Worm (Caenorhabditis elegans) whole organism, early embryonic: ENCODE results near the gene T10D4.6.

Source experiments
- F13C5.2 ChIP-seq: sonication (generic microtip); optimal IDR thresholded peaks from 2 replicates; lab custom pipeline; 2017; ENCODE audit warnings: mild to moderate bottlenecking, missing genetic modification characterization, inconsistent platforms, missing compliant biosample characterization
- aly-1 ChIP-seq: sonication (generic microtip); optimal IDR thresholded peaks from 2 replicates; lab custom pipeline; 2016; ENCODE audit warnings: missing genetic modification characterization, missing compliant biosample characterization
- ama-1 ChIP-seq: fragments of 150-350 bp; optimal IDR thresholded peaks from 2 replicates; lab custom pipeline; 2014
- hmbx-1 ChIP-seq: sonication (generic microtip); optimal IDR thresholded peaks from 2 replicates; lab custom pipeline; 2016; ENCODE audit warnings: mild to moderate bottlenecking, missing genetic modification characterization, missing compliant biosample characterization
- hmg-4 ChIP-seq: fragments of 200-800 bp; sonication (Bioruptor generic); optimal IDR thresholded peaks from 2 replicates; lab custom pipeline; 2018; ENCODE audit warnings: mild to moderate bottlenecking, missing genetic modification characterization, missing compliant biosample characterization
- pes-1 ChIP-seq: fragments of 200-800 bp; sonication (Bioruptor generic); IDR thresholded peaks from 2 replicates; pipeline ENCODE4 v1.3.6; 2022; ENCODE audit warnings: missing genetic modification reagents, missing genetic modification characterization, missing compliant biosample characterization
- scrt-1 ChIP-seq: fragments of 200-800 bp; sonication (Bioruptor generic); IDR thresholded peaks from 2 replicates; pipeline ENCODE4 v1.3.6; 2022; ENCODE audit warnings: missing genetic modification characterization, missing compliant biosample characterization
- tbx-37 ChIP-seq: fragments of 200-800 bp; sonication (Bioruptor generic); conservative IDR thresholded peaks from 2 replicates; pipeline ENCODE4 v1.3.6; 2022; ENCODE audit warnings: missing genetic modification reagents, missing genetic modification characterization, missing compliant biosample characterization

DNA sequence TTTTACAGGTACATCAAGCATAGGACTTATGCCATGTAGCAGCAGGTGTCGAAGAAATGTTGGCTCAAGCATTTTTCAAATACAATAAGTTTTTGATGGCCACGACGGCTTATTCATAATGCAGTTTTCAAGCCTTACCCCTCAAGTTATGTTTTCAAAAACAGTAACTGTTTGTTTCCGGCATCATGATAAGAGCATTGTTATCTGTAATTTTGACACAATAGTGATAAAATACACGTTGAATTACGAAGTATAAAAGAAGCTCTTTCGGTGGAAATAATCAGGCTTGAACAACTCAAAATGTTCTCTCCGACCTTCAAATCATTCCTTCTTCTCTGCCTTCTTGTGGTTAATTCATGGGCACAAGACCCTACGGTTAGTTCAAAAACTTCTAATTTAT is 17.1 kb upstream of the T10D4.6 start, which contains the start of gene clec-121:
- TF ChIP-seq ama-1 (no peak), hmg-4 (no peak), pes-1 (GFP tag; lab: Robert Waterston, UW) (no peak), scrt-1 (GFP tag; lab: Robert Waterston, UW) (no peak), aly-1 (no peak), hmbx-1 (tag; lab: Kevin White, UChicago) (no peak), F13C5.2 (tag; lab: Kevin White, UChicago) (no peak), tbx-37 (GFP tag; lab: Robert Waterston, UW) (no peak)
